Worm (Caenorhabditis elegans) whole organism, young adult: ENCODE data around the gene srd-8.

Experiments
- B0261.1 ChIP-seq: sonication (generic microtip); optimal IDR thresholded peaks from 2 replicates; lab custom pipeline; 2016; ENCODE audit warnings: mild to moderate bottlenecking, missing genetic modification characterization, moderate library complexity, missing compliant biosample characterization
- B0336.3 ChIP-seq: fragments of 200-800 bp; sonication (Bioruptor generic); IDR thresholded peaks from 2 replicates; pipeline ENCODE4 v1.3.6; 2022; ENCODE audit warnings: missing genetic modification characterization, missing compliant biosample characterization
- C06A6.2 ChIP-seq: fragments of 200-800 bp; sonication (Bioruptor generic); conservative IDR thresholded peaks from 2 replicates; pipeline ENCODE4 v1.3.6; 2022; ENCODE audit warnings: missing genetic modification characterization, missing compliant biosample characterization
- F22D6.2 ChIP-seq: sonication (generic microtip); optimal IDR thresholded peaks from 2 replicates; lab custom pipeline; 2016; ENCODE audit warnings: mild to moderate bottlenecking, missing genetic modification characterization, missing compliant biosample characterization
- F39B2.1 ChIP-seq: fragments of 200-800 bp; sonication (Bioruptor generic); IDR thresholded peaks from 2 replicates; pipeline ENCODE4 v1.3.6; 2022; ENCODE audit warnings: missing genetic modification reagents, missing genetic modification characterization, missing compliant biosample characterization
- F52B5.7 ChIP-seq: sonication (generic microtip); optimal IDR thresholded peaks from 2 replicates; lab custom pipeline; 2016; ENCODE audit warnings: mild to moderate bottlenecking, missing genetic modification characterization, missing compliant biosample characterization
- K12H6.12 ChIP-seq: fragments of 200-800 bp; sonication (Bioruptor generic); optimal IDR thresholded peaks from 2 replicates; lab custom pipeline; 2018; ENCODE audit warnings: mild to moderate bottlenecking, missing genetic modification characterization, missing compliant biosample characterization
- T07F8.4 ChIP-seq: sonication (generic microtip); optimal IDR thresholded peaks from 2 replicates; lab custom pipeline; 2016; ENCODE audit warnings: mild to moderate bottlenecking, missing genetic modification characterization, moderate library complexity, missing compliant biosample characterization
- T26A5.8 ChIP-seq: sonication (generic microtip); optimal IDR thresholded peaks from 2 replicates; lab custom pipeline; 2016; ENCODE audit warnings: missing genetic modification characterization, missing compliant biosample characterization
- Y53F4B.3 ChIP-seq: fragments of 200-800 bp; sonication (Bioruptor generic); IDR thresholded peaks from 2 replicates; pipeline ENCODE4 v1.3.6; 2022; ENCODE audit warnings: missing genetic modification reagents, missing genetic modification characterization, missing compliant biosample characterization
- Y53G8AR.9 ChIP-seq: fragments of 200-800 bp; sonication (Bioruptor generic); conservative IDR thresholded peaks from 2 replicates; pipeline ENCODE4 v1.3.6; 2022; ENCODE audit warnings: missing genetic modification reagents, missing genetic modification characterization, missing compliant biosample characterization
- Y67H2A.10 ChIP-seq: fragments of 200-800 bp; sonication (Bioruptor generic); conservative IDR thresholded peaks from 2 replicates; pipeline ENCODE4 v1.3.6; 2022; ENCODE audit warnings: missing genetic modification reagents, missing genetic modification characterization, missing compliant biosample characterization
- Y95B8A.8 ChIP-seq: fragments of 200-800 bp; sonication (Bioruptor generic); IDR thresholded peaks from 2 replicates; pipeline ENCODE4 v1.3.6; 2022; ENCODE audit warnings: missing genetic modification reagents, missing genetic modification characterization, missing compliant biosample characterization
- ZK185.1 ChIP-seq: sonication (generic microtip); optimal IDR thresholded peaks from 2 replicates; lab custom pipeline; 2016; ENCODE audit warnings: mild to moderate bottlenecking, missing genetic modification characterization, missing compliant biosample characterization; ENCODE audit not compliant: poor library complexity, severe bottlenecking
- aptf-2 ChIP-seq: fragments of 200-800 bp; sonication (Bioruptor generic); conservative IDR thresholded peaks from 2 replicates; pipeline ENCODE4 v1.3.6; 2022; ENCODE audit warnings: missing genetic modification reagents, missing genetic modification characterization, missing compliant biosample characterization
- cebp-1 ChIP-seq, 2 experiments: fragments of 200-800 bp in 1 of 2; sonication (Bioruptor generic) in 1 of 2; sonication (generic microtip) in 1 of 2; IDR thresholded peaks in 1 of 2; optimal IDR thresholded peaks in 1 of 2; 2 replicates each; pipeline versions ENCODE4 v1.3.6 to Lab custom; 2017 to 2022; ENCODE audit warnings: missing compliant biosample characterization in 2 of 2, missing genetic modification characterization in 2 of 2, mild to moderate bottlenecking in 1 of 2, missing genetic modification reagents in 1 of 2, moderate library complexity in 1 of 2
- cebp-2 ChIP-seq: fragments of 200-800 bp; sonication (Bioruptor generic); IDR thresholded peaks from 2 replicates; pipeline ENCODE4 v1.3.6; 2022; ENCODE audit warnings: missing genetic modification characterization, missing compliant biosample characterization
- ceh-40 ChIP-seq: fragments of 200-800 bp; sonication (Bioruptor generic); IDR thresholded peaks from 2 replicates; pipeline ENCODE4 v1.3.6; 2022; ENCODE audit warnings: missing genetic modification characterization, missing compliant biosample characterization
- ceh-58 ChIP-seq: fragments of 200-800 bp; sonication (Bioruptor generic); IDR thresholded peaks from 2 replicates; pipeline ENCODE4 v1.3.6; 2022; ENCODE audit warnings: missing genetic modification characterization, missing compliant biosample characterization
- dpff-1 ChIP-seq: sonication (generic microtip); optimal IDR thresholded peaks from 2 replicates; lab custom pipeline; 2017; ENCODE audit warnings: mild to moderate bottlenecking, missing genetic modification characterization, missing compliant biosample characterization
- efl-1 ChIP-seq: fragments of 150-350 bp; optimal IDR thresholded peaks from 2 replicates; lab custom pipeline; 2014; ENCODE audit warnings: missing biosample characterization, missing genetic modification reagents, missing genetic modification characterization
- egl-18 ChIP-seq: fragments of 200-800 bp; sonication (Bioruptor generic); IDR thresholded peaks from 2 replicates; pipeline ENCODE4 v1.3.6; 2022; ENCODE audit warnings: missing genetic modification reagents, missing genetic modification characterization, missing compliant biosample characterization
- egrh-3 ChIP-seq: fragments of 200-800 bp; sonication (Bioruptor generic); IDR thresholded peaks from 2 replicates; pipeline ENCODE4 v1.3.6; 2022; ENCODE audit warnings: missing genetic modification reagents, missing genetic modification characterization, missing compliant biosample characterization
- him-1 ChIP-seq: sonication (generic microtip); optimal IDR thresholded peaks from 2 replicates; lab custom pipeline; 2016; ENCODE audit warnings: missing genotype, missing genetic modification reagents, missing genetic modification characterization, missing compliant biosample characterization
- hlh-12 ChIP-seq: sonication (generic microtip); optimal IDR thresholded peaks from 2 replicates; lab custom pipeline; 2016; ENCODE audit warnings: missing genetic modification characterization, missing compliant biosample characterization
- hlh-26 ChIP-seq: fragments of 200-800 bp; sonication (Bioruptor generic); conservative IDR thresholded peaks from 2 replicates; pipeline ENCODE4 v1.3.6; 2022; ENCODE audit warnings: missing genetic modification reagents, missing genetic modification characterization, missing compliant biosample characterization
- hsf-1 ChIP-seq: fragments of 200-800 bp; sonication (Bioruptor generic); IDR thresholded peaks from 2 replicates; pipeline ENCODE4 v1.3.6; 2022; ENCODE audit warnings: missing genetic modification reagents, missing genetic modification characterization, missing compliant biosample characterization
- let-607 ChIP-seq, 2 experiments: fragments of 200-800 bp in 1 of 2; sonication (Bioruptor generic) in 1 of 2; sonication (generic microtip) in 1 of 2; optimal IDR thresholded peaks; 2 replicates each; lab custom pipeline; 2016 to 2018; ENCODE audit warnings: mild to moderate bottlenecking in 2 of 2, missing compliant biosample characterization in 2 of 2, missing genetic modification characterization in 2 of 2, moderate library complexity in 2 of 2, missing genotype in 1 of 2
- lin-35 ChIP-seq, 3 experiments: fragments of 150-350 bp in 2 of 3; sonication (generic microtip) in 1 of 3; optimal IDR thresholded peaks; 2 replicates each; lab custom pipeline; 2014 to 2018; ENCODE audit warnings: missing biosample characterization in 3 of 3, missing genetic modification characterization in 3 of 3, missing genetic modification reagents in 3 of 3
- madf-10 ChIP-seq: sonication (generic microtip); optimal IDR thresholded peaks from 2 replicates; lab custom pipeline; 2016; ENCODE audit warnings: mild to moderate bottlenecking, missing genetic modification characterization, missing compliant biosample characterization
- madf-3 ChIP-seq: fragments of 200-800 bp; sonication (Bioruptor generic); IDR thresholded peaks from 2 replicates; pipeline ENCODE4 v1.3.6; 2022; ENCODE audit warnings: missing genetic modification reagents, missing genetic modification characterization, missing compliant biosample characterization
- mcd-1 ChIP-seq: fragments of 200-800 bp; sonication (Bioruptor generic); IDR thresholded peaks from 2 replicates; pipeline ENCODE4 v1.3.6; 2022; ENCODE audit warnings: missing genetic modification reagents, missing genetic modification characterization, missing compliant biosample characterization
- mel-28 ChIP-seq: sonication (generic microtip); optimal IDR thresholded peaks from 2 replicates; lab custom pipeline; 2016; ENCODE audit warnings: borderline replicate concordance, mild to moderate bottlenecking, missing genetic modification characterization, missing compliant biosample characterization
- nhr-27 ChIP-seq: fragments of 200-800 bp; sonication (Bioruptor generic); optimal IDR thresholded peaks from 2 replicates; lab custom pipeline; 2018; ENCODE audit warnings: mild to moderate bottlenecking, missing genetic modification characterization, moderate library complexity, missing compliant biosample characterization
- nhr-80 ChIP-seq: sonication (generic microtip); optimal IDR thresholded peaks from 2 replicates; lab custom pipeline; 2016; ENCODE audit warnings: missing genetic modification characterization, missing compliant biosample characterization
- nhr-90 ChIP-seq: sonication (generic microtip); optimal IDR thresholded peaks from 2 replicates; lab custom pipeline; 2016; ENCODE audit warnings: missing genotype, mild to moderate bottlenecking, missing genetic modification characterization, missing compliant biosample characterization
- pha-4 ChIP-seq: fragments of 150-350 bp; sonication (generic microtip); optimal IDR thresholded peaks from 2 replicates; lab custom pipeline; 2014; ENCODE audit warnings: missing biosample characterization, missing genetic modification reagents, missing genetic modification characterization
- sdz-38 ChIP-seq: sonication (generic microtip); optimal IDR thresholded peaks from 2 replicates; lab custom pipeline; 2016; ENCODE audit warnings: missing genotype, missing genetic modification characterization, missing compliant biosample characterization
- sea-2 ChIP-seq: fragments of 200-800 bp; sonication (Bioruptor generic); IDR thresholded peaks from 2 replicates; pipeline ENCODE4 v1.3.6; 2022; ENCODE audit warnings: missing genetic modification characterization, missing compliant biosample characterization
- snpc-1.1 ChIP-seq: sonication (generic microtip); optimal IDR thresholded peaks from 2 replicates; lab custom pipeline; 2017; ENCODE audit warnings: missing genetic modification characterization, mild to moderate bottlenecking, missing compliant biosample characterization, antibody characterized with exemption, moderate library complexity, missing genotype, missing genetic modification reagents; ENCODE audit not compliant: insufficient read depth
- snpc-1.3 ChIP-seq: sonication (generic microtip); optimal IDR thresholded peaks from 2 replicates; lab custom pipeline; 2017; ENCODE audit warnings: missing genetic modification characterization, mild to moderate bottlenecking, missing compliant biosample characterization, antibody characterized with exemption, moderate library complexity, missing genotype, missing genetic modification reagents; ENCODE audit not compliant: insufficient read depth
- snpc-4 ChIP-seq, 5 experiments: fragments of 150-350 bp in 1 of 5; sonication (generic microtip) in 4 of 5; optimal IDR thresholded peaks; 2 replicates each; lab custom pipeline; 2014 to 2018; ENCODE audit warnings: missing genetic modification characterization in 5 of 5, missing biosample characterization in 3 of 5, antibody characterized with exemption in 2 of 5, mild to moderate bottlenecking in 2 of 5, missing compliant biosample characterization in 2 of 5, missing genotype in 2 of 5, moderate library complexity in 2 of 5, missing genetic modification reagents in 1 of 5
- tlf-1 ChIP-seq: fragments of 200-800 bp; sonication (Bioruptor generic); optimal IDR thresholded peaks from 2 replicates; lab custom pipeline; 2018; ENCODE audit warnings: mild to moderate bottlenecking, missing genetic modification characterization, missing compliant biosample characterization
- ztf-22 ChIP-seq: fragments of 200-800 bp; sonication (Bioruptor generic); optimal IDR thresholded peaks from 2 replicates; lab custom pipeline; 2018; ENCODE audit warnings: mild to moderate bottlenecking, missing genetic modification characterization, moderate library complexity, missing compliant biosample characterization
- ztf-26 ChIP-seq: sonication (generic microtip); optimal IDR thresholded peaks from 2 replicates; lab custom pipeline; 2017; ENCODE audit warnings: missing genetic modification characterization, missing compliant biosample characterization

The srd-8 gene

ce11 chrIV:5658225-5658624 is 12.8 kb upstream of the srd-8 start:
- TF ChIP-seq Y67H2A.10 (no peak), F22D6.2 (tag; lab: Kevin White, UChicago) (no peak), egl-18 (GFP tag; lab: Robert Waterston, UW) (no peak), Y95B8A.8 (GFP tag; lab: Robert Waterston, UW) (no peak)

ce11 chrIV:5657126-5657666 is 11.8 kb upstream of the srd-8 start:
- no peak for TF ChIP-seq mel-28 (tag; lab: Kevin White, UChicago)
- 0 out of 2 replicates have a peak, but pooled peaks have one; percentile 5 for TF ChIP-seq mcd-1 (GFP tag; lab: Robert Waterston, UW)
- peak; percentile 57 for TF ChIP-seq ZK185.1 (tag; lab: Kevin White, UChicago)
- no peak for TF ChIP-seq snpc-1.1
- no peak for TF ChIP-seq sea-2 (GFP tag; lab: Robert Waterston, UW)
- TF ChIP-seq ztf-22 (GFP tag; lab: Kevin White, UChicago), result no peak
- peak; percentile 51 for TF ChIP-seq madf-10 (tag; lab: Kevin White, UChicago)
- no peak for TF ChIP-seq snpc-4 (GFP tag; optimal IDR thresholded peaks at IDR 0.05; lab: Kevin White, UChicago)
- peak; percentile 25 to 68 (median 48) for TF ChIP-seq snpc-4 (tag; optimal IDR thresholded peaks at IDR 0.05; lab: Kevin White, UChicago)
- TF ChIP-seq F52B5.7 (tag; lab: Kevin White, UChicago), result no peak
- no peak for TF ChIP-seq F39B2.1 (GFP tag; lab: Robert Waterston, UW)
- no peak for TF ChIP-seq ceh-40 (GFP tag; lab: Robert Waterston, UW)
- TF ChIP-seq efl-1, result peak; percentile 78
- no peak for TF ChIP-seq hlh-12 (tag; lab: Kevin White, UChicago)
- TF ChIP-seq nhr-27 (tag; lab: Kevin White, UChicago), result no peak
- TF ChIP-seq C06A6.2 (GFP tag; lab: Robert Waterston, UW), result 0 out of 2 replicates have a peak, but pooled peaks have one; percentile 56
- TF ChIP-seq cebp-1 (GFP tag; IDR thresholded peaks at IDR 0.05; lab: Robert Waterston, UW), result 0 out of 2 replicates have a peak, but pooled peaks have one; percentile 48
- peak; percentile 72 for TF ChIP-seq cebp-1 (tag; optimal IDR thresholded peaks at IDR 0.05; lab: Kevin White, UChicago)
- TF ChIP-seq egrh-3, result no peak
- no peak for TF ChIP-seq him-1 (tag; lab: Kevin White, UChicago)
- peak; percentile 57 for TF ChIP-seq ztf-26 (tag; lab: Kevin White, UChicago)
- TF ChIP-seq madf-3, result no peak
- TF ChIP-seq egl-18 (GFP tag; lab: Robert Waterston, UW), result no peak
- no peak for TF ChIP-seq sdz-38 (tag; lab: Kevin White, UChicago)
- TF ChIP-seq nhr-90 (tag; lab: Kevin White, UChicago), result peak; percentile 41
- TF ChIP-seq pha-4 (tag; lab: Kevin White, UChicago), result no peak
- no peak for TF ChIP-seq nhr-80 (tag; lab: Kevin White, UChicago)
- TF ChIP-seq snpc-1.3 (tag; lab: Kevin White, UChicago), result no peak
- no peak for TF ChIP-seq Y53F4B.3
- TF ChIP-seq hlh-26 (GFP tag; lab: Robert Waterston, UW), result no peak
- no peak for TF ChIP-seq cebp-2 (GFP tag; lab: Robert Waterston, UW)
- no peak for TF ChIP-seq aptf-2 (GFP tag; lab: Robert Waterston, UW)
- peak in 1 of 3 experiments; percentile 34 for TF ChIP-seq lin-35 (GFP tag; optimal IDR thresholded peaks at IDR 0.05; lab: Kevin White, UChicago)
- no peak for TF ChIP-seq T26A5.8
- no peak for TF ChIP-seq tlf-1
- no peak for TF ChIP-seq let-607 (tag; optimal IDR thresholded peaks at IDR 0.05; lab: Kevin White, UChicago)
- TF ChIP-seq Y53G8AR.9 (GFP tag; lab: Robert Waterston, UW), result no peak
- no peak for TF ChIP-seq B0261.1 (tag; lab: Kevin White, UChicago)
- TF ChIP-seq hsf-1 (GFP tag; lab: Robert Waterston, UW), result peak; percentile 56; the same call in 1 of the 2 replicates
- TF ChIP-seq B0336.3, result peak; percentile 68
- TF ChIP-seq K12H6.12 (tag; lab: Kevin White, UChicago), result peak; percentile 72
- TF ChIP-seq dpff-1 (tag; lab: Kevin White, UChicago), result no peak
- TF ChIP-seq ceh-58 (GFP tag; lab: Robert Waterston, UW), result no peak
- TF ChIP-seq T07F8.4 (tag; lab: Kevin White, UChicago), result no peak
